Worm (Caenorhabditis elegans) whole organism, L1 larva: ENCODE results near the gene lips-13.

Experiments used
- C34B4.2 ChIP-seq: sonication (generic microtip); optimal IDR thresholded peaks from 2 replicates; lab custom pipeline; 2017; ENCODE audit warnings: mild to moderate bottlenecking, missing genetic modification characterization, missing compliant biosample characterization
- ama-1 ChIP-seq: fragments of 150-350 bp; optimal IDR thresholded peaks from 2 replicates; lab custom pipeline; 2014
- blmp-1 ChIP-seq: fragments of 150-350 bp; optimal IDR thresholded peaks from 2 replicates; lab custom pipeline; 2014; ENCODE audit warnings: missing biosample characterization, missing genetic modification characterization
- ceh-63 ChIP-seq: fragments of 200-800 bp; sonication (Bioruptor generic); optimal IDR thresholded peaks from 2 replicates; lab custom pipeline; 2018; ENCODE audit warnings: mild to moderate bottlenecking, missing genetic modification characterization, missing compliant biosample characterization
- ceh-88 ChIP-seq: fragments of 200-800 bp; sonication (Bioruptor generic); IDR thresholded peaks from 2 replicates; pipeline ENCODE4 v1.3.6; 2022; ENCODE audit warnings: missing genetic modification characterization, missing compliant biosample characterization
- ceh-90 ChIP-seq: sonication (generic microtip); optimal IDR thresholded peaks from 2 replicates; lab custom pipeline; 2016; ENCODE audit warnings: missing genetic modification characterization, missing compliant biosample characterization
- ces-1 ChIP-seq: fragments of 150-350 bp; optimal IDR thresholded peaks from 2 replicates; lab custom pipeline; 2014; ENCODE audit warnings: missing biosample characterization, missing genetic modification reagents, missing genetic modification characterization
- dpl-1 ChIP-seq, 3 experiments: fragments of 150-350 bp in 2 of 3; sonication (generic microtip) in 1 of 3; optimal IDR thresholded peaks; 2 replicates each; lab custom pipeline; 2014 to 2017; ENCODE audit warnings: missing biosample characterization in 3 of 3, missing genetic modification characterization in 3 of 3, missing genetic modification reagents in 3 of 3
- efl-3 ChIP-seq: fragments of 200-800 bp; sonication (Bioruptor generic); optimal IDR thresholded peaks from 2 replicates; lab custom pipeline; 2018; ENCODE audit warnings: mild to moderate bottlenecking, missing genetic modification characterization, missing compliant biosample characterization
- egl-27 ChIP-seq, 2 experiments: fragments of 150-350 bp in 1 of 2; sonication (generic microtip); optimal IDR thresholded peaks; 3 replicates each; lab custom pipeline; 2017 to 2018; ENCODE audit warnings: missing biosample characterization in 2 of 2, missing genetic modification characterization in 2 of 2, missing genetic modification reagents in 2 of 2
- elt-2 ChIP-seq: sonication (generic microtip); optimal IDR thresholded peaks from 2 replicates; lab custom pipeline; 2016; ENCODE audit warnings: missing genetic modification characterization, mild to moderate bottlenecking, inconsistent platforms, missing compliant biosample characterization, missing genetic modification reagents
- elt-3 ChIP-seq, 6 experiments: fragments of 150-350 bp in 1 of 6; sonication (generic microtip); optimal IDR thresholded peaks; 2 replicates each; lab custom pipeline; 2017 to 2018; ENCODE audit warnings: missing biosample characterization in 6 of 6, missing genetic modification characterization in 6 of 6, inconsistent platforms in 1 of 6
- ets-5 ChIP-seq: fragments of 200-800 bp; sonication (Bioruptor generic); IDR thresholded peaks from 2 replicates; pipeline ENCODE4 v1.3.6; 2022; ENCODE audit warnings: missing genetic modification characterization, missing compliant biosample characterization
- fkh-10 ChIP-seq: sonication (generic microtip); optimal IDR thresholded peaks from 2 replicates; lab custom pipeline; 2017; ENCODE audit warnings: missing biosample characterization, missing genetic modification reagents, missing genetic modification characterization
- fos-1 ChIP-seq: fragments of 150-350 bp; optimal IDR thresholded peaks from 2 replicates; lab custom pipeline; 2014; ENCODE audit warnings: missing biosample characterization, missing genetic modification characterization
- grh-1 ChIP-seq: fragments of 200-800 bp; sonication (Bioruptor generic); IDR thresholded peaks from 2 replicates; pipeline ENCODE4 v1.3.6; 2022; ENCODE audit warnings: missing genetic modification reagents, missing genetic modification characterization, missing compliant biosample characterization
- hlh-17 ChIP-seq: fragments of 200-800 bp; sonication (Bioruptor generic); optimal IDR thresholded peaks from 2 replicates; lab custom pipeline; 2018; ENCODE audit warnings: missing genetic modification characterization, mild to moderate bottlenecking, missing compliant biosample characterization, moderate library complexity, borderline replicate concordance
- hlh-4 ChIP-seq: sonication (generic microtip); optimal IDR thresholded peaks from 2 replicates; lab custom pipeline; 2016; ENCODE audit warnings: mild to moderate bottlenecking, missing genetic modification characterization, missing compliant biosample characterization
- hpl-2 ChIP-seq: fragments of 150-350 bp; optimal IDR thresholded peaks from 2 replicates; lab custom pipeline; 2014; ENCODE audit warnings: missing biosample characterization, missing genetic modification reagents, missing genetic modification characterization
- irx-1 ChIP-seq: sonication (generic microtip); optimal IDR thresholded peaks from 2 replicates; lab custom pipeline; 2016; ENCODE audit warnings: missing genetic modification characterization, missing compliant biosample characterization
- jun-1 ChIP-seq: fragments of 150-350 bp; optimal IDR thresholded peaks from 2 replicates; lab custom pipeline; 2014; ENCODE audit warnings: missing biosample characterization, missing genetic modification reagents, missing genetic modification characterization
- lin-15B ChIP-seq: fragments of 150-350 bp; sonication (generic microtip); optimal IDR thresholded peaks from 3 replicates; lab custom pipeline; 2014; ENCODE audit warnings: missing biosample characterization, missing genetic modification characterization
- lin-35 ChIP-seq, 2 experiments: fragments of 150-350 bp; optimal IDR thresholded peaks; 2 replicates each; lab custom pipeline; 2014; ENCODE audit warnings: missing biosample characterization in 2 of 2, missing genetic modification characterization in 2 of 2, missing genetic modification reagents in 2 of 2
- lir-3 ChIP-seq: sonication (generic microtip); optimal IDR thresholded peaks from 2 replicates; lab custom pipeline; 2016; ENCODE audit warnings: mild to moderate bottlenecking, missing genetic modification characterization, moderate library complexity, missing compliant biosample characterization; ENCODE audit not compliant: poor library complexity
- lsy-2 ChIP-seq, 2 experiments: fragments of 150-350 bp; optimal IDR thresholded peaks; 2 replicates each; lab custom pipeline; 2014; ENCODE audit warnings: missing biosample characterization in 2 of 2, missing genetic modification characterization in 2 of 2
- nhr-12 ChIP-seq: sonication (generic microtip); optimal IDR thresholded peaks from 2 replicates; lab custom pipeline; 2017; ENCODE audit warnings: missing biosample characterization, missing genetic modification characterization
- nhr-19 ChIP-seq: fragments of 200-800 bp; sonication (Bioruptor generic); conservative IDR thresholded peaks from 2 replicates; pipeline ENCODE4 v1.3.6; 2022; ENCODE audit warnings: missing genetic modification characterization, missing compliant biosample characterization
- nhr-237 ChIP-seq: fragments of 150-350 bp; optimal IDR thresholded peaks from 2 replicates; lab custom pipeline; 2014; ENCODE audit warnings: missing biosample characterization, missing genetic modification characterization
- nhr-28 ChIP-seq: fragments of 150-350 bp; optimal IDR thresholded peaks from 2 replicates; lab custom pipeline; 2014; ENCODE audit warnings: missing biosample characterization, missing genetic modification characterization
- nhr-47 ChIP-seq: sonication (generic microtip); optimal IDR thresholded peaks from 2 replicates; lab custom pipeline; 2016; ENCODE audit warnings: mild to moderate bottlenecking, missing genetic modification characterization, moderate library complexity, missing compliant biosample characterization
- nhr-71 ChIP-seq: sonication (generic microtip); optimal IDR thresholded peaks from 2 replicates; lab custom pipeline; 2016; ENCODE audit warnings: mild to moderate bottlenecking, missing genetic modification characterization, moderate library complexity, missing compliant biosample characterization
- nhr-77 ChIP-seq: fragments of 150-350 bp; optimal IDR thresholded peaks from 2 replicates; lab custom pipeline; 2014; ENCODE audit warnings: missing biosample characterization, missing genetic modification characterization
- nhr-84 ChIP-seq: sonication (generic microtip); optimal IDR thresholded peaks from 2 replicates; lab custom pipeline; 2017; ENCODE audit warnings: missing biosample characterization, missing genetic modification characterization
- nhr-90 ChIP-seq: sonication (generic microtip); optimal IDR thresholded peaks from 2 replicates; lab custom pipeline; 2016; ENCODE audit warnings: mild to moderate bottlenecking, missing genetic modification characterization, missing compliant biosample characterization; ENCODE audit not compliant: poor library complexity
- pag-3 ChIP-seq: sonication (generic microtip); optimal IDR thresholded peaks from 2 replicates; lab custom pipeline; 2017; ENCODE audit warnings: missing genetic modification characterization, mild to moderate bottlenecking, missing compliant biosample characterization, antibody characterized with exemption, borderline replicate concordance; ENCODE audit not compliant: insufficient read depth
- pax-3 ChIP-seq: fragments of 200-800 bp; sonication (Bioruptor generic); optimal IDR thresholded peaks from 2 replicates; lab custom pipeline; 2018; ENCODE audit warnings: mild to moderate bottlenecking, missing genetic modification characterization, moderate library complexity, missing compliant biosample characterization
- pqm-1 ChIP-seq: sonication (generic microtip); optimal IDR thresholded peaks from 3 replicates; lab custom pipeline; 2017; ENCODE audit warnings: missing biosample characterization, missing genetic modification characterization
- snpc-4 ChIP-seq: fragments of 150-350 bp; optimal IDR thresholded peaks from 2 replicates; lab custom pipeline; 2014; ENCODE audit warnings: missing biosample characterization, missing genetic modification characterization
- sox-4 ChIP-seq: sonication (generic microtip); optimal IDR thresholded peaks from 2 replicates; lab custom pipeline; 2016; ENCODE audit warnings: missing genetic modification characterization, missing compliant biosample characterization
- sptf-1 ChIP-seq: fragments of 150-350 bp; optimal IDR thresholded peaks from 2 replicates; lab custom pipeline; 2014; ENCODE audit warnings: missing biosample characterization, missing genetic modification characterization
- sup-37 ChIP-seq: fragments of 200-800 bp; sonication (Bioruptor generic); optimal IDR thresholded peaks from 2 replicates; lab custom pipeline; 2018; ENCODE audit warnings: mild to moderate bottlenecking, missing genetic modification characterization, missing compliant biosample characterization
- swsn-7 ChIP-seq: sonication (generic microtip); optimal IDR thresholded peaks from 2 replicates; lab custom pipeline; 2016; ENCODE audit warnings: missing genetic modification characterization, missing compliant biosample characterization
- tbx-2 ChIP-seq: sonication (generic microtip); optimal IDR thresholded peaks from 2 replicates; lab custom pipeline; 2016; ENCODE audit warnings: missing genetic modification characterization, missing compliant biosample characterization
- unc-62 ChIP-seq: fragments of 150-350 bp; optimal IDR thresholded peaks from 2 replicates; lab custom pipeline; 2014; ENCODE audit warnings: missing biosample characterization, missing genetic modification reagents, missing genetic modification characterization
- unc-98 ChIP-seq: fragments of 200-800 bp; sonication (Bioruptor generic); IDR thresholded peaks from 2 replicates; pipeline ENCODE4 v1.3.6; 2022; ENCODE audit warnings: missing genetic modification characterization, missing compliant biosample characterization
- xbp-1 ChIP-seq: sonication (generic microtip); optimal IDR thresholded peaks from 2 replicates; lab custom pipeline; 2016; ENCODE audit warnings: missing genetic modification characterization, missing compliant biosample characterization
- zag-1 ChIP-seq: fragments of 150-350 bp; optimal IDR thresholded peaks from 2 replicates; lab custom pipeline; 2014; ENCODE audit warnings: missing biosample characterization, missing genetic modification characterization
- ztf-11 ChIP-seq, 2 experiments: sonication (generic microtip); optimal IDR thresholded peaks; 2 replicates each; lab custom pipeline; 2016 to 2017; ENCODE audit warnings: missing genetic modification characterization in 2 of 2, missing biosample characterization in 1 of 2, missing compliant biosample characterization in 1 of 2

lips-13 gene

DNA sequence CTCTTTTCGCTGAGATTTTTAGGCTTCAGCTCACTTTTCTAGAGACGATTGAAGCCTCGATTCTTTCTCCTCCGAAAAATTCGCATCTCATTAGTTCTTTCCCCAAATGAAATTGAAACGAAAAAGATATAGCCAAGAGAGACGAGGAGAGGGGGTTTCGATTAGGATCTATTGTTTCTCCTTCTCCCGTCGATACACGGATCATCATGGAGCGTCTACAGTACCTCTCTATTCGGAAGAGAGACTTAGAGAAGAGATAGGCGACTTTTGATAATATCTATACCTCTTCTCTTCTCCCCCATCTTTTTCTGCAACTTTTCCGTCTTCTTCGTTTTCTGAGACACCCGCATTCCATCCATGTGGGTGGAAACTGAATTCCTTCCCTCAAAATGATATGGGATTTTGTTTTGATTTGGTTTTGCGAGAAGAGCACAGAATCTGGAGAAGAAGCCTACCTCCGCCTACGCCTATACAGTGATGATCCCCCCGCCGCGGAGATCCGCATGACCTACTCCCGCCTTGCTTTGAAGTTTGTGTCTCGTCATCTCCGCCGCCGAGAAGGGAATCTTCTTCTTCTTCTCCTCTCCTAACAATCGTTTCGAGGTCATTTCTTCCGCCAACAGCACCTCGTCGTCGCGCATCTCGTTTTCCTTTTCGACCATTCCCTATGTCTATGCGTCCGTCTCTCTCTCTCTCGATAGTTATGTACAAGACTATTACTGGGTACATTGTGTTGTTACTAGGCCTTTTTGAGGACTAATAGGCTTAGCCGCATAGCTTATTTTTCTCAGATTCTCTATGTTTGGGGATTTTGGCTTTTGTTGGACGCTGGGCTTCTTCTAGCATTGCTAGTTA, 24.1 kb upstream of the lips-13 start (continued):
- TF ChIP-seq efl-3 (GFP tag; lab: Kevin White, UChicago) (no peak), snpc-4 (tag; lab: Kevin White, UChicago) (no peak), elt-2 (tag; lab: Kevin White, UChicago) (no peak), zag-1 (tag; lab: Kevin White, UChicago) (no peak), nhr-71 (tag; lab: Kevin White, UChicago) (peak; percentile 14), pax-3 (tag; lab: Kevin White, UChicago) (no peak), xbp-1 (tag; lab: Kevin White, UChicago) (no peak), egl-27 (tag; optimal IDR thresholded peaks at IDR 0.05; lab: Kevin White, UChicago) (no peak), swsn-7 (no peak), lir-3 (tag; lab: Kevin White, UChicago) (no peak), ceh-88 (no peak), hpl-2 (no peak), sup-37 (GFP tag; lab: Kevin White, UChicago) (no peak), ces-1 (GFP tag; lab: Kevin White, UChicago) (no peak), nhr-77 (tag; lab: Kevin White, UChicago) (no peak), sptf-1 (tag; lab: Kevin White, UChicago) (no peak), irx-1 (no peak), lin-15B (tag; lab: Kevin White, UChicago) (no peak), blmp-1 (tag; lab: Kevin White, UChicago) (peak; percentile 92), jun-1 (tag; lab: Kevin White, UChicago) (no peak), grh-1 (GFP tag; lab: Robert Waterston, UW) (no peak), ets-5 (GFP tag; lab: Robert Waterston, UW) (no peak), nhr-237 (tag; lab: Kevin White, UChicago) (no peak), ceh-90 (tag; lab: Kevin White, UChicago) (no peak), pqm-1 (tag; lab: Kevin White, UChicago) (no peak), nhr-19 (GFP tag; lab: Robert Waterston, UW) (no peak), elt-3 (tag; optimal IDR thresholded peaks at IDR 0.05; lab: Kevin White, UChicago) (peak in 1 of 6 experiments; percentile 25), ama-1 (no peak), lsy-2 (tag; optimal IDR thresholded peaks at IDR 0.05; lab: Kevin White, UChicago) (peak in 1 of 2 experiments; percentile 51), pag-3 (tag; lab: Kevin White, UChicago) (no peak), dpl-1 (GFP tag; optimal IDR thresholded peaks at IDR 0.05; lab: Kevin White, UChicago) (no peak), nhr-90 (tag; lab: Kevin White, UChicago) (peak; percentile 25), ztf-11 (tag; optimal IDR thresholded peaks at IDR 0.05; lab: Kevin White, UChicago) (no peak), unc-98 (GFP tag; lab: Robert Waterston, UW) (no peak), ceh-63 (GFP tag; lab: Kevin White, UChicago) (no peak), unc-62 (GFP tag; lab: Kevin White, UChicago) (no peak), sox-4 (tag; lab: Kevin White, UChicago) (no peak), hlh-4 (no peak), fkh-10 (GFP tag; lab: Kevin White, UChicago) (no peak), nhr-84 (tag; lab: Kevin White, UChicago) (no peak), fos-1 (tag; lab: Kevin White, UChicago) (no peak), C34B4.2 (tag; lab: Kevin White, UChicago) (no peak), nhr-47 (tag; lab: Kevin White, UChicago) (no peak), hlh-17 (GFP tag; lab: Kevin White, UChicago) (no peak), tbx-2 (no peak), lin-35 (GFP tag; optimal IDR thresholded peaks at IDR 0.05; lab: Kevin White, UChicago) (peak in 1 of 2 experiments; percentile 14), nhr-12 (tag; lab: Kevin White, UChicago) (no peak), nhr-28 (tag; lab: Kevin White, UChicago) (no peak)
